Worm (Caenorhabditis elegans) whole organism, midembryonic: ENCODE measurements around the gene lon-2.

Source experiments
- T22C8.4 ChIP-seq: fragments of 200-800 bp; sonication (Bioruptor generic); IDR thresholded peaks from 2 replicates; pipeline ENCODE4 v1.3.6; 2022; ENCODE audit warnings: missing genetic modification characterization, missing compliant biosample characterization
- cog-1 ChIP-seq: sonication (generic microtip); optimal IDR thresholded peaks from 2 replicates; lab custom pipeline; 2016; ENCODE audit warnings: missing genetic modification characterization, missing compliant biosample characterization
- flt-1 ChIP-seq: fragments of 200-800 bp; sonication (Bioruptor generic); IDR thresholded peaks from 2 replicates; pipeline ENCODE4 v1.3.6; 2022; ENCODE audit warnings: missing genetic modification characterization, missing compliant biosample characterization
- klf-2 ChIP-seq: fragments of 200-800 bp; sonication (Bioruptor generic); conservative IDR thresholded peaks from 2 replicates; pipeline ENCODE4 v1.3.6; 2022; ENCODE audit warnings: missing genetic modification reagents, missing genetic modification characterization, missing compliant biosample characterization
- med-1 ChIP-seq: sonication (generic microtip); optimal IDR thresholded peaks from 2 replicates; lab custom pipeline; 2017; ENCODE audit warnings: missing genetic modification characterization, mild to moderate bottlenecking, missing compliant biosample characterization, antibody characterized with exemption, missing genetic modification reagents; ENCODE audit not compliant: insufficient read depth
- ref-1 ChIP-seq: fragments of 200-800 bp; sonication (Bioruptor generic); conservative IDR thresholded peaks from 2 replicates; pipeline ENCODE4 v1.3.6; 2022; ENCODE audit warnings: missing genetic modification reagents, missing genetic modification characterization, missing compliant biosample characterization
- tab-1 ChIP-seq: fragments of 200-800 bp; sonication (Bioruptor generic); IDR thresholded peaks from 2 replicates; pipeline ENCODE4 v1.3.6; 2022; ENCODE audit warnings: missing genetic modification characterization, missing compliant biosample characterization
- ztf-29 ChIP-seq: fragments of 200-800 bp; sonication (Bioruptor generic); IDR thresholded peaks from 2 replicates; pipeline ENCODE4 v1.3.6; 2022; ENCODE audit warnings: missing genetic modification reagents, missing genetic modification characterization, missing compliant biosample characterization

ce11 chrX:4699411-4700050, 49.4 kb downstream of the lon-2 start, which contains the start of gene hyl-2:
- TF ChIP-seq flt-1 (no peak), T22C8.4 (GFP tag; lab: Robert Waterston, UW) (no peak), tab-1 (no peak), ref-1 (GFP tag; lab: Robert Waterston, UW) (no peak), ztf-29 (GFP tag; lab: Robert Waterston, UW) (no peak), cog-1 (tag; lab: Kevin White, UChicago) (no peak), med-1 (no peak), klf-2 (GFP tag; lab: Robert Waterston, UW) (no peak)
